Worm (Caenorhabditis elegans): ENCODE measurements around the gene F07E5.5.

F07E5.5 gene

ce11 chrII:2011179-2011578 lies 47.7 kb downstream of the F07E5.5 start:
- TF ChIP-seq ceh-82 (tag; optimal IDR thresholded peaks at IDR 0.05) (no peak), nhr-76 (tag; optimal IDR thresholded peaks at IDR 0.05) (no peak), ztf-11 (tag; optimal IDR thresholded peaks at IDR 0.05) (no peak), nhr-67 (tag; optimal IDR thresholded peaks at IDR 0.05) (no peak), snpc-4 (tag; optimal IDR thresholded peaks at IDR 0.05) (no peak), mml-1 (tag; optimal IDR thresholded peaks at IDR 0.05) (no peak), pha-4 (tag; optimal IDR thresholded peaks at IDR 0.05) (no peak), lin-39 (tag; optimal IDR thresholded peaks at IDR 0.05) (no peak), nhr-25 (tag; optimal IDR thresholded peaks at IDR 0.05) (no peak), nhr-28 (tag; optimal IDR thresholded peaks at IDR 0.05) (no peak), elt-2 (tag; optimal IDR thresholded peaks at IDR 0.05) (no peak)

Data from whole organism, L3 larva.